Fruit fly (Drosophila melanogaster) whole organism, embryonic: ENCODE data around the gene CG13085.

ENCODE experiments used
- Asciz ChIP-seq: fragments of 200-800 bp; sonication (Bioruptor generic); optimal IDR thresholded peaks from 2 replicates; lab custom pipeline; 2017; ENCODE audit warnings: missing biosample characterization, mild to moderate bottlenecking, missing genetic modification characterization, missing genetic modification reagents
- CG10565 ChIP-seq: fragments of 200-800 bp; sonication (Bioruptor generic); optimal IDR thresholded peaks from 3 replicates; lab custom pipeline; 2016; ENCODE audit warnings: missing biosample characterization, mild to moderate bottlenecking, missing genetic modification characterization
- CG11695 ChIP-seq: fragments of 200-800 bp; sonication (Bioruptor generic); IDR thresholded peaks from 3 replicates; pipeline ENCODE4 v1.3.6; 2022; ENCODE audit warnings: missing biosample characterization, missing genetic modification characterization
- CG12104 ChIP-seq: fragments of 200-800 bp; sonication (Bioruptor generic); optimal IDR thresholded peaks from 3 replicates; lab custom pipeline; 2016; ENCODE audit warnings: missing biosample characterization, missing genetic modification characterization
- CG12659 ChIP-seq: fragments of 200-800 bp; sonication (Bioruptor generic); optimal IDR thresholded peaks from 3 replicates; lab custom pipeline; 2017; ENCODE audit warnings: mild to moderate bottlenecking, missing biosample characterization, missing genetic modification reagents, missing genetic modification characterization
- CG13287 ChIP-seq: fragments of 200-800 bp; sonication (Bioruptor generic); IDR thresholded peaks from 2 replicates; pipeline ENCODE4 v1.3.6; 2022; ENCODE audit warnings: missing biosample characterization, missing genetic modification characterization; ENCODE audit not compliant: partially characterized antibody
- CG13894 ChIP-seq: fragments of 200-800 bp; sonication (Bioruptor generic); optimal IDR thresholded peaks from 3 replicates; lab custom pipeline; 2018; ENCODE audit warnings: missing biosample characterization, mild to moderate bottlenecking, missing genetic modification characterization, moderate library complexity
- CG15073 ChIP-seq: fragments of 200-800 bp; sonication (Bioruptor generic); optimal IDR thresholded peaks from 2 replicates; lab custom pipeline; 2016; ENCODE audit warnings: missing biosample characterization, missing genetic modification characterization
- CG17328 ChIP-seq: fragments of 200-800 bp; sonication (Bioruptor generic); IDR thresholded peaks from 2 replicates; pipeline ENCODE4 v1.3.6; 2022; ENCODE audit warnings: missing biosample characterization, missing genetic modification characterization
- CG18619 ChIP-seq: fragments of 200-800 bp; sonication (Bioruptor generic); optimal IDR thresholded peaks from 3 replicates; lab custom pipeline; 2017; ENCODE audit warnings: missing biosample characterization, mild to moderate bottlenecking, missing genetic modification characterization
- CG2129 ChIP-seq: fragments of 200-800 bp; sonication (Bioruptor generic); IDR thresholded peaks from 2 replicates; pipeline ENCODE4 v1.3.6; 2022; ENCODE audit warnings: missing biosample characterization, missing genetic modification characterization; ENCODE audit not compliant: partially characterized antibody
- CG2889 ChIP-seq: fragments of 200-800 bp; sonication (Bioruptor generic); IDR thresholded peaks from 3 replicates; pipeline ENCODE4 v1.3.6; 2022; ENCODE audit warnings: missing biosample characterization, missing genetic modification characterization
- CG31224 ChIP-seq: fragments of 200-800 bp; sonication (Bioruptor generic); IDR thresholded peaks from 2 replicates; pipeline ENCODE4 v1.3.6; 2022; ENCODE audit warnings: missing biosample characterization, missing genetic modification characterization
- CG31365 ChIP-seq: fragments of 200-800 bp; sonication (Bioruptor generic); optimal IDR thresholded peaks from 2 replicates; lab custom pipeline; 2018; ENCODE audit warnings: missing biosample characterization, mild to moderate bottlenecking, missing genetic modification characterization
- CG3407 ChIP-seq: fragments of 200-800 bp; sonication (Bioruptor generic); optimal IDR thresholded peaks from 2 replicates; lab custom pipeline; 2018; ENCODE audit warnings: missing biosample characterization, mild to moderate bottlenecking, missing genetic modification characterization
- CG3726 ChIP-seq: fragments of 200-800 bp; sonication (Bioruptor generic); IDR thresholded peaks from 3 replicates; pipeline ENCODE4, ENCODE4 v1.3.6; 2022; ENCODE audit warnings: missing biosample characterization, missing genetic modification characterization
- CG4730 ChIP-seq: fragments of 200-800 bp; sonication (Bioruptor generic); IDR thresholded peaks from 2 replicates; pipeline ENCODE4 v1.3.6; 2022; ENCODE audit warnings: missing biosample characterization, missing genetic modification characterization
- CG6854 ChIP-seq: fragments of 200-800 bp; sonication (Bioruptor generic); optimal IDR thresholded peaks from 3 replicates; lab custom pipeline; 2017; ENCODE audit warnings: missing biosample characterization, mild to moderate bottlenecking, missing genetic modification characterization
- E2f1 ChIP-seq: fragments of 200-800 bp; sonication (Bioruptor generic); IDR thresholded peaks from 2 replicates; pipeline ENCODE4 v1.3.6; 2022; ENCODE audit warnings: missing biosample characterization, missing genetic modification characterization
- E2f2 ChIP-seq: fragments of 200-800 bp; sonication (Bioruptor generic); IDR thresholded peaks from 2 replicates; pipeline ENCODE4 v1.3.6; 2022; ENCODE audit warnings: missing biosample characterization, missing genetic modification characterization
- Ets65A ChIP-seq: fragments of 200-800 bp; sonication (Bioruptor generic); peaks from one replicate; lab custom pipeline; 2016; ENCODE audit warnings: missing biosample characterization, missing genetic modification characterization
- Ets97D ChIP-seq: fragments of 200-800 bp; sonication (Bioruptor generic); optimal IDR thresholded peaks from 3 replicates; lab custom pipeline; 2016; ENCODE audit warnings: missing biosample characterization, missing genetic modification characterization
- H15 ChIP-seq: fragments of 200-800 bp; sonication (Bioruptor generic); IDR thresholded peaks from 3 replicates; pipeline ENCODE4 v1.3.6; 2022; ENCODE audit warnings: missing biosample characterization, missing genetic modification characterization
- Nf-YC ChIP-seq: fragments of 200-800 bp; optimal IDR thresholded peaks from 3 replicates; lab custom pipeline; 2019; ENCODE audit warnings: missing biosample characterization, mild to moderate bottlenecking, missing genetic modification characterization, moderate library complexity
- Taf1 ChIP-seq: fragments of 200-800 bp; sonication (Bioruptor generic); IDR thresholded peaks from 2 replicates; pipeline ENCODE4 v1.3.6; 2022; ENCODE audit warnings: missing biosample characterization, missing genetic modification characterization
- Tbp ChIP-seq: fragments of >200 bp; optimal IDR thresholded peaks from 2 replicates; lab custom pipeline; 2018; ENCODE audit warnings: missing biosample characterization, missing genetic modification characterization
- ac ChIP-seq: fragments of 200-800 bp; sonication (Bioruptor generic); optimal IDR thresholded peaks from 3 replicates; lab custom pipeline; 2017; ENCODE audit warnings: missing biosample characterization, mild to moderate bottlenecking, missing genetic modification characterization
- ase ChIP-seq: fragments of 200-800 bp; sonication (Bioruptor generic); IDR thresholded peaks from 3 replicates; pipeline ENCODE4 v1.3.6; 2022; ENCODE audit warnings: missing biosample characterization, missing genetic modification characterization
- ato ChIP-seq: fragments of 200-800 bp; sonication (Bioruptor generic); IDR thresholded peaks from 2 replicates; pipeline ENCODE4 v1.3.6; 2022; ENCODE audit warnings: missing biosample characterization, missing genetic modification characterization; ENCODE audit not compliant: partially characterized antibody
- chm ChIP-seq: fragments of 200-800 bp; sonication (Bioruptor generic); IDR thresholded peaks from 2 replicates; pipeline ENCODE4 v1.3.6; 2022; ENCODE audit warnings: missing biosample characterization, missing genetic modification characterization
- cwo ChIP-seq: fragments of 200-800 bp; sonication (Bioruptor generic); optimal IDR thresholded peaks from 3 replicates; lab custom pipeline; 2017; ENCODE audit warnings: missing biosample characterization, missing genetic modification characterization, mild to moderate bottlenecking, moderate library complexity, missing genetic modification reagents
- dan ChIP-seq: fragments of 200-800 bp; sonication (Bioruptor generic); IDR thresholded peaks from 2 replicates; pipeline ENCODE4 v1.3.6; 2022; ENCODE audit warnings: missing biosample characterization, missing genetic modification characterization
- dm ChIP-seq: fragments of 200-800 bp; sonication (Bioruptor generic); optimal IDR thresholded peaks from 3 replicates; lab custom pipeline; 2016; ENCODE audit warnings: missing biosample characterization, missing genetic modification characterization
- ewg ChIP-seq: fragments of 200-800 bp; sonication (Bioruptor generic); optimal IDR thresholded peaks from 3 replicates; lab custom pipeline; 2017; ENCODE audit warnings: mild to moderate bottlenecking, missing biosample characterization, missing genetic modification reagents, missing genetic modification characterization
- gsb ChIP-seq: fragments of 200-800 bp; sonication (Bioruptor generic); IDR thresholded peaks from 2 replicates; pipeline ENCODE4 v1.3.6; 2022; ENCODE audit warnings: missing biosample characterization, missing genetic modification characterization
- inv ChIP-seq: fragments of 200-800 bp; sonication (Bioruptor generic); IDR thresholded peaks from 2 replicates; pipeline ENCODE4 v1.3.6; 2022; ENCODE audit warnings: missing biosample characterization, missing genetic modification characterization; ENCODE audit not compliant: partially characterized antibody
- jumu ChIP-seq: fragments of 200-800 bp; sonication (Bioruptor generic); optimal IDR thresholded peaks from 3 replicates; lab custom pipeline; 2016; ENCODE audit warnings: missing biosample characterization, missing genetic modification characterization
- ken ChIP-seq: fragments of 200-800 bp; sonication (Bioruptor generic); IDR thresholded peaks from 3 replicates; pipeline ENCODE4 v1.3.6; 2022; ENCODE audit warnings: missing biosample characterization, missing genetic modification characterization
- klu ChIP-seq: fragments of 200-800 bp; sonication (Bioruptor generic); IDR thresholded peaks from 2 replicates; pipeline ENCODE4 v1.3.6; 2022; ENCODE audit warnings: missing biosample characterization, missing genetic modification characterization
- otp ChIP-seq: fragments of 200-800 bp; sonication (Bioruptor generic); IDR thresholded peaks from 3 replicates; pipeline ENCODE4, ENCODE4 v1.3.6; 2022; ENCODE audit warnings: missing biosample characterization, missing genetic modification characterization
- phol ChIP-seq: fragments of 200-800 bp; sonication (Bioruptor generic); optimal IDR thresholded peaks from 3 replicates; lab custom pipeline; 2018; ENCODE audit warnings: missing biosample characterization, mild to moderate bottlenecking, missing genetic modification characterization, moderate library complexity
- scrt ChIP-seq: fragments of 200-800 bp; sonication (Bioruptor generic); optimal IDR thresholded peaks from 2 replicates; lab custom pipeline; 2018; ENCODE audit warnings: missing biosample characterization, mild to moderate bottlenecking, missing genetic modification characterization, moderate library complexity
- slou ChIP-seq: fragments of 200-800 bp; sonication (Bioruptor generic); optimal IDR thresholded peaks from 3 replicates; lab custom pipeline; 2016; ENCODE audit warnings: missing biosample characterization, missing genetic modification characterization
- slp2 ChIP-seq: fragments of 200-800 bp; sonication (Bioruptor generic); optimal IDR thresholded peaks from 2 replicates; lab custom pipeline; 2016; ENCODE audit warnings: missing biosample characterization, missing genetic modification characterization
- sob ChIP-seq: fragments of 200-800 bp; sonication (Bioruptor generic); IDR thresholded peaks from 2 replicates; pipeline ENCODE4 v1.3.6; 2022; ENCODE audit warnings: missing biosample characterization, missing genetic modification characterization
- ssp ChIP-seq: fragments of 200-800 bp; sonication (Bioruptor generic); IDR thresholded peaks from 2 replicates; pipeline ENCODE4 v1.3.6; 2022; ENCODE audit warnings: missing biosample characterization, missing genetic modification characterization
- tna ChIP-seq: fragments of 200-800 bp; sonication (Bioruptor generic); IDR thresholded peaks from 2 replicates; pipeline ENCODE4 v1.3.6; 2022; ENCODE audit warnings: missing biosample characterization, missing genetic modification characterization; ENCODE audit not compliant: partially characterized antibody
- usp ChIP-seq: fragments of >200 bp; optimal IDR thresholded peaks from 2 replicates; lab custom pipeline; 2017; ENCODE audit warnings: missing biosample characterization, missing genetic modification characterization
- wor ChIP-seq: fragments of 200-800 bp; sonication (Bioruptor generic); IDR thresholded peaks from 2 replicates; pipeline ENCODE4 v1.3.6; 2022; ENCODE audit warnings: missing biosample characterization, missing genetic modification characterization

CG13085 gene

DNA sequence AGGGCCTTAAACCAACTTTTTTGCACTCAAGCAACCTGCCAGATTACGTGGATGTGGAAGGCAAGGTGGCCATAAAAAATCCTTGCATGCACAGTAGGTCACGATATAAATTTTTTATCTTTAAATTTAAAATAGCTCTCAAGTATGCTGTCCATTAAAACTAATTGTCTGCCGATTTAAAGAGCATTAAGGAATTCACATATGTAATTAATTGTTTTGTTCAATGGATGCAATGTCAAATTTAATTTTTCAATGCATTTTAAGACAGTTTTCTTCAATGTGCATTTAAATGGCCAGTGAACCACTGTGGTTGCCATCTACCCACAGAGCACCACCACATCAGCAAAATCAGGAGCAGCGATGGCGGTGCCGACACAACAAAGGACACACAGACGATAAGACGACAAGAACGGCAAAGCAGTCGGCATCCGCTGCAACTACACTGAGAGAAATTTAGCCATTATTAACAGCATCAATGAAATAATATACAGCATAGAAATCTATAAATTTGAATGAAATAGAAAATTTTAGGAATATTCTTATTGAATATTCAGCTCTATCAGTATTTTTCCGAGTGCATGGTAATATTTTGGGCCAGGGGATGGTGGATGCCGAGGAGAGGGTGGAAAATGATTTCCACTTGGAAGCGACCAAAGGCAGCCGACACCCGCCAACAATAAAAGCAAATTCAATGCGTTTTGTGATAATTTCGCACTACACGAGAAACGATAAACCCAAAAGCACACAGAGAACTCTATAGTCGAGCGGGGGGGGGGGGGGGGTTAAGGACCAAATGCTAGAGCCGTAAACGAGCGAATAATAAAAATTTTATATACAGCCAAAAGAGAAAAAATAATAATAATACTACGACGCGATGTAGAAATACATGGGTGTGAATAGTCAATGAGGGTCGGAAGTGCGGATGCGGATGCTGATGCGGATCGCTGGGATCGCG lies 46.4 kb upstream of the CG13085 start (continued):
- TF ChIP-seq CG15073 (GFP tag; lab: Kevin White, UChicago): no peak
- TF ChIP-seq slou (GFP tag; lab: Kevin White, UChicago): no peak
- peak; percentile 66; the same call in 1 of the 2 replicates for TF ChIP-seq dan (GFP tag; lab: Robert Waterston, UW)
- no peak for TF ChIP-seq klu
- no peak for TF ChIP-seq usp (GFP tag; lab: Kevin White, UChicago)
- TF ChIP-seq otp: no peak
- peak; percentile 31 for TF ChIP-seq CG12659 (GFP tag; lab: Kevin White, UChicago)
- TF ChIP-seq sob: no peak
- 0 out of 3 replicates have a peak, but pooled peaks have one; percentile 34 for TF ChIP-seq ase (GFP tag; lab: Robert Waterston, UW)
- TF ChIP-seq CG12104: no peak
- TF ChIP-seq CG4730 (GFP tag; lab: Robert Waterston, UW): peak; percentile 57; the same call in 1 of the 2 replicates
- TF ChIP-seq slp2: no peak
- peak; percentile 71; the same call in 1 of the 2 replicates for TF ChIP-seq chm (GFP tag; lab: Robert Waterston, UW)
- no peak for TF ChIP-seq Ets97D (GFP tag; lab: Kevin White, UChicago)
- peak; percentile 60 for TF ChIP-seq Ets65A (GFP tag; lab: Kevin White, UChicago)
- no peak for TF ChIP-seq Nf-YC
- peak; percentile 37 for TF ChIP-seq scrt
- TF ChIP-seq CG3726 (GFP tag; lab: Robert Waterston, UW): no peak
- TF ChIP-seq H15: peak; percentile 48; the same call in 1 of the 3 replicates
- TF ChIP-seq CG13894 (tag; lab: Kevin White, UChicago): no peak
- TF ChIP-seq Taf1 (GFP tag; lab: Robert Waterston, UW): no peak
- TF ChIP-seq ssp (GFP tag; lab: Robert Waterston, UW): no peak
- TF ChIP-seq gsb: no peak
- no peak; the same call in 1 of the 3 replicates for TF ChIP-seq CG11695 (GFP tag; lab: Robert Waterston, UW)
- TF ChIP-seq ato (GFP tag; lab: Robert Waterston, UW): no peak
- no peak for TF ChIP-seq E2f2 (GFP tag; lab: Robert Waterston, UW)
- peak; percentile 27 for TF ChIP-seq jumu (GFP tag; lab: Kevin White, UChicago)
- TF ChIP-seq ewg (GFP tag; lab: Kevin White, UChicago): peak; percentile 5
- TF ChIP-seq CG13287 (GFP tag; lab: Robert Waterston, UW): no peak
- no peak for TF ChIP-seq ac (GFP tag; lab: Kevin White, UChicago)
- TF ChIP-seq CG10565: no peak
- peak; percentile 67 for TF ChIP-seq CG17328 (GFP tag; lab: Robert Waterston, UW)
- TF ChIP-seq E2f1 (GFP tag; lab: Robert Waterston, UW): peak; percentile 42; the same call in 1 of the 2 replicates
- TF ChIP-seq tna (GFP tag; lab: Robert Waterston, UW): no peak
- peak; percentile 71 for TF ChIP-seq phol (tag; lab: Kevin White, UChicago)
- TF ChIP-seq CG18619 (GFP tag; lab: Kevin White, UChicago): peak; percentile 26
- TF ChIP-seq CG2129: no peak
- TF ChIP-seq wor (GFP tag; lab: Robert Waterston, UW): no peak
- TF ChIP-seq CG31224 (GFP tag; lab: Robert Waterston, UW): 0 out of 2 replicates have a peak, but pooled peaks have one; percentile 7
- no peak for TF ChIP-seq CG6854
- TF ChIP-seq inv (GFP tag; lab: Robert Waterston, UW): no peak
- peak; percentile 28 for TF ChIP-seq Asciz (GFP tag; lab: Kevin White, UChicago)
- TF ChIP-seq ken (GFP tag; lab: Robert Waterston, UW): no peak
- TF ChIP-seq CG31365 (tag; lab: Kevin White, UChicago): no peak
- TF ChIP-seq Tbp (GFP tag; lab: Kevin White, UChicago): no peak
- peak; percentile 16 for TF ChIP-seq CG3407 (GFP tag; lab: Kevin White, UChicago)
- TF ChIP-seq CG2889 (GFP tag; lab: Robert Waterston, UW): no peak
- no peak for TF ChIP-seq cwo (GFP tag; lab: Kevin White, UChicago)
- no peak for TF ChIP-seq dm (GFP tag; lab: Kevin White, UChicago)
